Worm (Caenorhabditis elegans) whole organism, L4 larva: ENCODE measurements around the gene Y24F12A.1.

Experiments
- D1046.2 ChIP-seq: fragments of 200-800 bp; sonication (Bioruptor generic); IDR thresholded peaks from 2 replicates; pipeline ENCODE4 v1.3.6; 2022; ENCODE audit warnings: missing genetic modification characterization, missing compliant biosample characterization
- T20F7.1 ChIP-seq: fragments of 200-800 bp; sonication (Bioruptor generic); optimal IDR thresholded peaks from 2 replicates; lab custom pipeline; 2018; ENCODE audit warnings: mild to moderate bottlenecking, missing genetic modification characterization, missing compliant biosample characterization
- ZK337.2 ChIP-seq: fragments of 200-800 bp; sonication (Bioruptor generic); IDR thresholded peaks from 2 replicates; pipeline ENCODE4 v1.3.6; 2022; ENCODE audit warnings: missing genetic modification reagents, missing genetic modification characterization, missing compliant biosample characterization
- aly-2 ChIP-seq: sonication (generic microtip); optimal IDR thresholded peaks from 2 replicates; lab custom pipeline; 2018; ENCODE audit warnings: missing biosample characterization, missing genetic modification characterization
- ama-1 ChIP-seq: fragments of 150-350 bp; optimal IDR thresholded peaks from 2 replicates; lab custom pipeline; 2014; ENCODE audit warnings: inconsistent platforms, mixed read lengths
- attf-4 ChIP-seq: sonication (generic microtip); optimal IDR thresholded peaks from 3 replicates; lab custom pipeline; 2017; ENCODE audit warnings: missing biosample characterization, missing genetic modification characterization
- ceh-20 ChIP-seq: fragments of 200-800 bp; sonication (Bioruptor generic); IDR thresholded peaks from 2 replicates; pipeline ENCODE4 v1.3.6; 2022; ENCODE audit warnings: missing genetic modification reagents, missing genetic modification characterization, missing compliant biosample characterization
- ceh-28 ChIP-seq: fragments of 150-350 bp; optimal IDR thresholded peaks from 2 replicates; lab custom pipeline; 2014; ENCODE audit warnings: missing biosample characterization, missing genetic modification reagents, missing genetic modification characterization
- ceh-32 ChIP-seq: sonication (generic microtip); optimal IDR thresholded peaks from 2 replicates; lab custom pipeline; 2016; ENCODE audit warnings: mild to moderate bottlenecking, missing genetic modification characterization, missing compliant biosample characterization; ENCODE audit not compliant: poor library complexity
- ceh-44 ChIP-seq: fragments of 200-800 bp; sonication (Bioruptor generic); IDR thresholded peaks from 2 replicates; pipeline ENCODE4 v1.3.6; 2022; ENCODE audit warnings: missing genetic modification reagents, missing genetic modification characterization, missing compliant biosample characterization
- ceh-82 ChIP-seq: sonication (generic microtip); optimal IDR thresholded peaks from 2 replicates; lab custom pipeline; 2017; ENCODE audit warnings: missing biosample characterization, missing genetic modification characterization
- cey-2 ChIP-seq: sonication (generic microtip); optimal IDR thresholded peaks from 3 replicates; lab custom pipeline; 2017; ENCODE audit warnings: missing genetic modification characterization, mild to moderate bottlenecking, missing compliant biosample characterization, antibody characterized with exemption, borderline replicate concordance; ENCODE audit not compliant: insufficient read depth
- ctbp-1 ChIP-seq: fragments of 200-800 bp; sonication (Bioruptor generic); IDR thresholded peaks from 2 replicates; pipeline ENCODE4 v1.3.6; 2022; ENCODE audit warnings: missing genetic modification reagents, missing genetic modification characterization, missing compliant biosample characterization
- daf-12 ChIP-seq: fragments of 150-350 bp; optimal IDR thresholded peaks from 2 replicates; lab custom pipeline; 2014; ENCODE audit warnings: missing biosample characterization, missing genetic modification reagents, missing genetic modification characterization
- daf-16 ChIP-seq, 3 experiments: sonication (generic microtip); optimal IDR thresholded peaks; 2 replicates each; lab custom pipeline; 2016 to 2017; ENCODE audit warnings: missing genetic modification characterization in 3 of 3, missing genetic modification reagents in 3 of 3, mild to moderate bottlenecking in 2 of 3, missing compliant biosample characterization in 2 of 3, missing biosample characterization in 1 of 3, moderate library complexity in 1 of 3
- fos-1 ChIP-seq: fragments of 150-350 bp; optimal IDR thresholded peaks from 2 replicates; lab custom pipeline; 2014; ENCODE audit warnings: missing biosample characterization, missing genetic modification characterization
- hmg-1.1 ChIP-seq: fragments of 200-800 bp; sonication (Bioruptor generic); IDR thresholded peaks from 2 replicates; pipeline ENCODE4 v1.3.6; 2022; ENCODE audit warnings: missing genetic modification reagents, missing genetic modification characterization, missing compliant biosample characterization
- jun-1 ChIP-seq: fragments of 150-350 bp; optimal IDR thresholded peaks from 2 replicates; lab custom pipeline; 2014; ENCODE audit warnings: missing biosample characterization, missing genetic modification reagents, missing genetic modification characterization
- lim-7 ChIP-seq: fragments of 200-800 bp; sonication (Bioruptor generic); IDR thresholded peaks from 2 replicates; pipeline ENCODE4 v1.3.6; 2022; ENCODE audit warnings: missing genetic modification characterization, missing compliant biosample characterization
- lin-29 ChIP-seq: fragments of 200-800 bp; sonication (Bioruptor generic); IDR thresholded peaks from 2 replicates; pipeline ENCODE4 v1.3.6; 2022; ENCODE audit warnings: missing genetic modification reagents, missing genetic modification characterization, missing compliant biosample characterization
- lin-39 ChIP-seq: fragments of 150-350 bp; optimal IDR thresholded peaks from 2 replicates; lab custom pipeline; 2014; ENCODE audit warnings: missing biosample characterization, missing genetic modification reagents, missing genetic modification characterization
- lsy-2 ChIP-seq, 2 experiments: fragments of 150-350 bp in 1 of 2; sonication (generic microtip) in 1 of 2; optimal IDR thresholded peaks; 2 replicates each; lab custom pipeline; 2014 to 2017; ENCODE audit warnings: missing biosample characterization in 2 of 2, missing genetic modification characterization in 2 of 2
- mes-2 ChIP-seq: sonication (generic microtip); optimal IDR thresholded peaks from 2 replicates; lab custom pipeline; 2016; ENCODE audit warnings: missing genotype, mild to moderate bottlenecking, missing genetic modification characterization, missing compliant biosample characterization; ENCODE audit not compliant: poor library complexity, severe bottlenecking
- mxl-2 ChIP-seq: fragments of 200-800 bp; sonication (Bioruptor generic); conservative IDR thresholded peaks from 2 replicates; pipeline ENCODE4 v1.3.6; 2022; ENCODE audit warnings: missing genetic modification reagents, missing genetic modification characterization, missing compliant biosample characterization
- mxl-3 ChIP-seq: fragments of 200-800 bp; sonication (Bioruptor generic); optimal IDR thresholded peaks from 2 replicates; lab custom pipeline; 2018; ENCODE audit warnings: mild to moderate bottlenecking, missing genetic modification characterization, missing compliant biosample characterization
- nhr-10 ChIP-seq: fragments of 150-350 bp; optimal IDR thresholded peaks from 2 replicates; lab custom pipeline; 2014; ENCODE audit warnings: missing biosample characterization, missing genetic modification characterization
- nhr-102 ChIP-seq: sonication (generic microtip); optimal IDR thresholded peaks from 2 replicates; lab custom pipeline; 2016; ENCODE audit warnings: mild to moderate bottlenecking, missing genetic modification characterization, moderate library complexity, missing compliant biosample characterization
- nhr-111 ChIP-seq: fragments of 200-800 bp; sonication (Bioruptor generic); optimal IDR thresholded peaks from 2 replicates; lab custom pipeline; 2018; ENCODE audit warnings: mild to moderate bottlenecking, missing genetic modification characterization, missing compliant biosample characterization
- nhr-25 ChIP-seq: sonication (generic microtip); optimal IDR thresholded peaks from 2 replicates; lab custom pipeline; 2017; ENCODE audit warnings: missing genetic modification characterization, mild to moderate bottlenecking, missing compliant biosample characterization, antibody characterized with exemption, moderate library complexity, borderline replicate concordance; ENCODE audit not compliant: insufficient read depth
- nhr-28 ChIP-seq: fragments of 150-350 bp; optimal IDR thresholded peaks from 2 replicates; lab custom pipeline; 2014; ENCODE audit warnings: missing biosample characterization, missing genetic modification characterization
- sdz-12 ChIP-seq: fragments of 200-800 bp; sonication (Bioruptor generic); optimal IDR thresholded peaks from 2 replicates; lab custom pipeline; 2018; ENCODE audit warnings: mild to moderate bottlenecking, missing genetic modification characterization, missing compliant biosample characterization
- set-16 ChIP-seq: fragments of 200-800 bp; sonication (Bioruptor generic); IDR thresholded peaks from 2 replicates; pipeline ENCODE4 v1.3.6; 2022; ENCODE audit warnings: missing genetic modification reagents, missing genetic modification characterization, missing compliant biosample characterization
- spr-3 ChIP-seq: fragments of 200-800 bp; sonication (Bioruptor generic); optimal IDR thresholded peaks from 2 replicates; lab custom pipeline; 2018; ENCODE audit warnings: mild to moderate bottlenecking, missing genetic modification characterization, missing compliant biosample characterization
- tag-97 ChIP-seq: fragments of 200-800 bp; sonication (Bioruptor generic); IDR thresholded peaks from 2 replicates; pipeline ENCODE4 v1.3.6; 2022; ENCODE audit warnings: missing genetic modification characterization, missing compliant biosample characterization
- tra-1 ChIP-seq: fragments of 200-800 bp; sonication (Bioruptor generic); IDR thresholded peaks from 2 replicates; pipeline ENCODE4 v1.3.6; 2022; ENCODE audit warnings: missing genetic modification reagents, missing genetic modification characterization, missing compliant biosample characterization
- unc-62 ChIP-seq, 3 experiments: fragments of 150-350 bp in 1 of 3; sonication (generic microtip); optimal IDR thresholded peaks in 2 of 3; peaks in 1 of 3; 1 replicate in 1 of 3; 2 replicates in 2 of 3; lab custom pipeline; 2014 to 2017; ENCODE audit warnings: missing biosample characterization in 3 of 3, missing genetic modification characterization in 3 of 3, missing genetic modification reagents in 3 of 3, missing genotype in 1 of 3
- zag-1 ChIP-seq: fragments of 150-350 bp; optimal IDR thresholded peaks from 2 replicates; lab custom pipeline; 2014; ENCODE audit warnings: missing biosample characterization, missing genetic modification characterization
- zfp-3 ChIP-seq: fragments of 200-800 bp; sonication (Bioruptor generic); conservative IDR thresholded peaks from 2 replicates; pipeline ENCODE4 v1.3.6; 2022; ENCODE audit warnings: missing genetic modification reagents, missing genetic modification characterization, missing compliant biosample characterization
- zip-11 ChIP-seq: fragments of 200-800 bp; sonication (Bioruptor generic); IDR thresholded peaks from 2 replicates; pipeline ENCODE4 v1.3.6; 2022; ENCODE audit warnings: missing genetic modification characterization, missing compliant biosample characterization
- zip-2 ChIP-seq: fragments of 150-350 bp; optimal IDR thresholded peaks from 2 replicates; lab custom pipeline; 2014; ENCODE audit warnings: missing biosample characterization, missing genetic modification characterization
- ztf-7 ChIP-seq: fragments of 150-350 bp; optimal IDR thresholded peaks from 2 replicates; lab custom pipeline; 2014; ENCODE audit warnings: missing biosample characterization, missing genetic modification characterization

Gene Y24F12A.1

DNA sequence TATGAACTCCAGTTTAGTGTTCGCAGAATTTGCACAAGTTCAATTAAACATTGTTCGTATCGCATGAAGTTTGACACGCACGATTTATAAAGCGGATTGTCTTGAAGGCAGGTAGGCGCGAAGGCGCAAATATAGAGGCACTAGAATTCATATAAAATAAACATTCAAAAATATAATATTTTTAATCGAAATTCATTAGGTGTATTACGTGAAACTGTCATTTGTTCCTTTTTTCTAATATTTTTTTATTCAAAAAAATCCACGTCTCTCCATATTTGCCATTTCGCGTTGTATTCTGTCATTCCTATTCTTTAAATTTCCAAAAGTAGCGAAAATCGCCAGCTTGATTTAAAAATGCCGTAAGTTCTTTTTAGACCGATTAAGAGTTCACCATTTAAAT, 36.7 kb downstream of the Y24F12A.1 start, which contains the start of gene ZK809.1:
ZK809.1 (plus strand) TSS at position 301 of the 400 bp plus-strand sequence.
- TF ChIP-seq nhr-102 (tag; lab: Kevin White, UChicago) (no peak), tag-97 (GFP tag; lab: Robert Waterston, UW) (no peak), set-16 (GFP tag; lab: Robert Waterston, UW) (no peak), lin-39 (tag; lab: Kevin White, UChicago) (no peak), mxl-2 (GFP tag; lab: Robert Waterston, UW) (no peak)

- TF ChIP-seq nhr-28 (tag; lab: Kevin White, UChicago) (no peak), nhr-25 (tag; lab: Kevin White, UChicago) (no peak), tag-97 (GFP tag; lab: Robert Waterston, UW) (no peak), spr-3 (no peak), ceh-44 (no peak), mxl-3 (GFP tag; lab: Kevin White, UChicago) (no peak), sdz-12 (GFP tag; lab: Kevin White, UChicago) (no peak), nhr-102 (tag; lab: Kevin White, UChicago) (no peak), zag-1 (tag; lab: Kevin White, UChicago) (no peak), T20F7.1 (GFP tag; lab: Kevin White, UChicago) (no peak), D1046.2 (GFP tag; lab: Robert Waterston, UW) (no peak), zip-11 (GFP tag; lab: Robert Waterston, UW) (no peak), mes-2 (tag; lab: Kevin White, UChicago) (no peak), ceh-32 (tag; lab: Kevin White, UChicago) (no peak), lim-7 (GFP tag; lab: Robert Waterston, UW) (no peak), lin-29 (GFP tag; lab: Robert Waterston, UW) (no peak), fos-1 (no peak), nhr-10 (tag; lab: Kevin White, UChicago) (no peak), nhr-111 (GFP tag; lab: Kevin White, UChicago) (no peak), hmg-1.1 (GFP tag; lab: Robert Waterston, UW) (no peak)
- TF ChIP-seq, all 104 proteins: peak for 0
These were observed 38.8 kb downstream of the Y24F12A.1 start, which contains the start of gene prx-2 for ce11 chrIV:11643829-11644228. Gene prx-2 (plus strand): TSS chrIV:11644129.

DNA sequence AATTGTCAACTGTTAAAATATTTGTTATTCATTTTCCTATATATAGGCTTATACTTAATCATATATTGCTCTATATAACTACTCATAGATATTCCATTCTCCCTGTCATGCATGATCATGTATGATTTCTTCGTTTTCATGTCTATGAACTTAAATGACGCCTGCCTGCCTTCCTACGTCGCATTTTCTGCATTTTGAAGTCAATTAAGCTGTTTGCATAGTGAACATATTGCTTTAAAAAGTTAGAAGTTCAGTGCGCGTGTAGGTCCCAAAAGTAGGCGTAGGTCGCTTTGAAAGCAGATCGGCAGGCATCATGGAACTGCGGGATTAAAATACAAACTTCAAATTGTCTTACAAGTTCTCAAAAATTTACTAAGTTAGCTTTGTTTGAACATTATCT, 39.7 kb downstream of the Y24F12A.1 start:
- TF ChIP-seq jun-1 (tag; lab: Kevin White, UChicago), result no peak
- peak in 1 of 2 experiments; percentile 53 for TF ChIP-seq lsy-2 (tag; optimal IDR thresholded peaks at IDR 0.05; lab: Kevin White, UChicago)
- no peak for TF ChIP-seq ceh-32 (tag; lab: Kevin White, UChicago)
- no peak for TF ChIP-seq attf-4 (tag; lab: Kevin White, UChicago)
- peak in 1 of 2 experiments; percentile 33 for TF ChIP-seq daf-16 (GFP tag; optimal IDR thresholded peaks at IDR 0.05; lab: Kevin White, UChicago)
- TF ChIP-seq daf-16 (tag; optimal IDR thresholded peaks at IDR 0.05; lab: Kevin White, UChicago), result no peak
- TF ChIP-seq ceh-20 (GFP tag; lab: Robert Waterston, UW), result no peak
- TF ChIP-seq zip-2, result no peak
- TF ChIP-seq tra-1, result 0 out of 2 replicates have a peak, but pooled peaks have one; percentile 37
- TF ChIP-seq daf-12 (tag; lab: Kevin White, UChicago), result no peak
- TF ChIP-seq cey-2, result no peak
- TF ChIP-seq ZK337.2 (GFP tag; lab: Robert Waterston, UW), result no peak
- TF ChIP-seq ama-1 (lab: Kevin White, UChicago), result peak; percentile 0
- TF ChIP-seq ceh-44, result no peak
- TF ChIP-seq zfp-3 (GFP tag; lab: Robert Waterston, UW), result no peak; the same call in 1 of the 2 replicates
- peak in 1 of 2 experiments; percentile 53 for TF ChIP-seq unc-62 (GFP tag; optimal IDR thresholded peaks at IDR 0.05 in 1 of 2; lab: Kevin White, UChicago)
- no peak for TF ChIP-seq unc-62 (tag; optimal IDR thresholded peaks at IDR 0.05; lab: Kevin White, UChicago)
- no peak for TF ChIP-seq spr-3
- TF ChIP-seq aly-2 (tag; lab: Kevin White, UChicago), result no peak
- 0 out of 2 replicates have a peak, but pooled peaks have one; percentile 24 for TF ChIP-seq ctbp-1 (GFP tag; lab: Robert Waterston, UW)
- TF ChIP-seq ceh-28, result no peak
- no peak for TF ChIP-seq ceh-82
- TF ChIP-seq ztf-7, result no peak
- TF ChIP-seq, all 104 proteins: peak for 6
